Fruit fly (Drosophila melanogaster) whole organism, larva: ENCODE measurements around the gene Vps15.

Experiments
- noc ChIP-seq: fragments of 200-800 bp; sonication (Bioruptor generic); optimal IDR thresholded peaks from 3 replicates; lab custom pipeline; 2019; ENCODE audit warnings: missing biosample characterization, mild to moderate bottlenecking, missing genetic modification characterization, moderate library complexity

Vps15 gene

dm6 chr3R:9245576-9246200 lies at the start of gene Vps15:
Gene Vps15 (minus strand): TSS chr3R:9245869.
- peak; percentile 78 for TF ChIP-seq noc (tag; lab: Kevin White, UChicago)

dm6 chr3R:9287710-9288109 lies 42.0 kb upstream of the Vps15 start:
- TF ChIP-seq noc (tag; lab: Kevin White, UChicago), result no peak

- TF ChIP-seq noc (tag; lab: Kevin White, UChicago), result no peak
Observed at dm6 chr3R:9266765-9267164, 21.1 kb upstream of the Vps15 start, which contains the start of the genes TrpRS and Vps16A. Gene TrpRS (minus strand): TSS chr3R:9266904. Gene Vps16A (plus strand): TSS chr3R:9267019.

- TF ChIP-seq noc (tag; lab: Kevin White, UChicago), result no peak
Observed at dm6 chr3R:9264042-9264441, 18.4 kb upstream of the Vps15 start, which contains the start of gene sage. Gene sage (minus strand): TSS chr3R:9264142.

dm6 chr3R:9260421-9260973 lies 14.8 kb upstream of the Vps15 start, which contains the start of gene ATP6AP2:
Gene ATP6AP2 (plus strand): TSS chr3R:9260638.
- no peak for TF ChIP-seq noc (tag; lab: Kevin White, UChicago)

- TF ChIP-seq noc (tag; lab: Kevin White, UChicago), result no peak
Observed at dm6 chr3R:9258252-9259225, 12.9 kb upstream of the Vps15 start, which contains the start of the genes Ibf2 and Ibf1. Gene Ibf2 (minus strand): TSS chr3R:9258501. Gene Ibf1 (plus strand): TSS chr3R:9258964.

- TF ChIP-seq noc (tag; lab: Kevin White, UChicago), result no peak
Observed at dm6 chr3R:9257616-9258015, 11.9 kb upstream of the Vps15 start, which contains the start of gene CG16736. Gene CG16736 (minus strand): TSS chr3R:9257716.

dm6 chr3R:9254798-9255197 lies 9.1 kb upstream of the Vps15 start, which contains the start of gene CG16734:
Gene CG16734 (plus strand): TSS chr3R:9255052.
- TF ChIP-seq noc (tag; lab: Kevin White, UChicago), result no peak

- no peak for TF ChIP-seq noc (tag; lab: Kevin White, UChicago)
Observed at dm6 chr3R:9251543-9251942, 5.9 kb upstream of the Vps15 start, which contains the start of gene St2. Gene St2 (plus strand): TSS chr3R:9251843.

- no peak for TF ChIP-seq noc (tag; lab: Kevin White, UChicago)
Observed at dm6 chr3R:9250868-9251267, 5.2 kb upstream of the Vps15 start.

dm6 chr3R:9249736-9250044 lies 4.0 kb upstream of the Vps15 start:
- TF ChIP-seq noc (tag; lab: Kevin White, UChicago), result no peak

- TF ChIP-seq noc (tag; lab: Kevin White, UChicago), result no peak
Observed at dm6 chr3R:9249025-9249735, 3.5 kb upstream of the Vps15 start.

dm6 chr3R:9246879-9247621 lies 1.4 kb upstream of the Vps15 start:
- TF ChIP-seq noc (tag; lab: Kevin White, UChicago), result peak; percentile 74

dm6 chr3R:9246366-9246765 lies 697 bp upstream of the Vps15 start, which contains the start of gene CG8420:
Gene CG8420 (plus strand): TSS chr3R:9246649.
- no peak for TF ChIP-seq noc (tag; lab: Kevin White, UChicago)
